Fruit fly (Drosophila melanogaster) whole organism, prepupa: Measurements from ENCODE around the gene skd.

Source experiments
- CG4318 ChIP-seq: fragments of 200-800 bp; sonication (Bioruptor generic); optimal IDR thresholded peaks from 3 replicates; lab custom pipeline; 2017; ENCODE audit warnings: missing biosample characterization, mild to moderate bottlenecking, missing genetic modification characterization
- CG8632 ChIP-seq: fragments of 200-800 bp; sonication (Bioruptor generic); optimal IDR thresholded peaks from 3 replicates; lab custom pipeline; 2016; ENCODE audit warnings: missing biosample characterization, missing genetic modification characterization
- fkh ChIP-seq: fragments of 200-800 bp; sonication (Bioruptor generic); optimal IDR thresholded peaks from 3 replicates; lab custom pipeline; 2017; ENCODE audit warnings: missing biosample characterization, mild to moderate bottlenecking, missing genetic modification characterization, moderate library complexity

DNA sequence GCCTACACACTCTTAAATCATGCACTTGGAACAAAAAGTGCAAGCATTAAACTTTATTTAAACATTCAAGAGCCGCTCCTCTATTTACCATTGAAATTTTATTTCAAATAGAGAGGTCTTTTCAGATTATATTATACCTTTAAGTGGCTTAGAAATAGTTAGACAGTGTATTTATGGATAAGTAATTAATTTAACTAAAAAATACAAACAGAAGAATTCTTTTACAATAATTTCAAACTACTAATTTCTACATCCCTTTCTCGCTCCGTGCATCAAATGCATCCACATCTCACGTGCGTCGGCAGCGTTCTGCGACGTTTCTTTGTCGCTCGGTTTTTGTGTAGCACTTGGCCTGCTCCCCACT lies 77.1 kb downstream of the skd start:
- TF ChIP-seq fkh (no peak), CG4318 (GFP tag; lab: Kevin White, UChicago) (peak; percentile 90), CG8632 (GFP tag; lab: Kevin White, UChicago) (peak; percentile 97)
